Fruit fly (Drosophila melanogaster) whole organism, embryonic: ENCODE measurements around the gene thoc7.

Source experiments
- ATbp ChIP-seq: fragments of 200-800 bp; sonication (Bioruptor generic); optimal IDR thresholded peaks from 2 replicates; lab custom pipeline; 2017; ENCODE audit warnings: missing biosample characterization, mild to moderate bottlenecking, missing genetic modification characterization, missing genetic modification reagents
- Atf6 ChIP-seq: fragments of 200-800 bp; sonication (Bioruptor generic); IDR thresholded peaks from 2 replicates; pipeline ENCODE4 v1.3.6; 2022; ENCODE audit warnings: missing biosample characterization, missing genetic modification characterization
- CG10654 ChIP-seq: fragments of 200-800 bp; sonication (Bioruptor generic); optimal IDR thresholded peaks from 2 replicates; lab custom pipeline; 2016; ENCODE audit warnings: missing biosample characterization, missing genetic modification characterization
- CG13123 ChIP-seq: fragments of 200-800 bp; sonication (Bioruptor generic); optimal IDR thresholded peaks from 2 replicates; lab custom pipeline; 2016; ENCODE audit warnings: missing biosample characterization, missing genetic modification characterization
- CG13624 ChIP-seq: fragments of 200-800 bp; sonication (Bioruptor generic); optimal IDR thresholded peaks from 2 replicates; lab custom pipeline; 2016; ENCODE audit warnings: missing biosample characterization, missing genetic modification characterization
- CG14014 ChIP-seq: fragments of 200-800 bp; sonication (Bioruptor generic); IDR thresholded peaks from 2 replicates; pipeline ENCODE4 v1.3.6; 2022; ENCODE audit warnings: missing biosample characterization, missing genetic modification characterization
- CG14050 ChIP-seq: fragments of 200-800 bp; sonication (Bioruptor generic); IDR thresholded peaks from 3 replicates; pipeline ENCODE4 v1.3.6; 2022; ENCODE audit warnings: missing biosample characterization, missing genetic modification characterization
- CG14860 ChIP-seq: fragments of 200-800 bp; sonication (Bioruptor generic); IDR thresholded peaks from 3 replicates; pipeline ENCODE4 v1.3.6; 2022; ENCODE audit warnings: missing biosample characterization, missing genetic modification characterization; ENCODE audit not compliant: partially characterized antibody
- CG17359 ChIP-seq: fragments of 200-800 bp; sonication (Bioruptor generic); optimal IDR thresholded peaks from 3 replicates; lab custom pipeline; 2018; ENCODE audit warnings: missing biosample characterization, mild to moderate bottlenecking, missing genetic modification characterization, moderate library complexity
- CG18011 ChIP-seq: fragments of 200-800 bp; sonication (Bioruptor generic); optimal IDR thresholded peaks from 2 replicates; lab custom pipeline; 2017; ENCODE audit warnings: missing biosample characterization, missing genetic modification characterization, mild to moderate bottlenecking, moderate library complexity, missing genotype
- CG18599 ChIP-seq: fragments of 200-800 bp; sonication (Bioruptor generic); optimal IDR thresholded peaks from 3 replicates; lab custom pipeline; 2017; ENCODE audit warnings: missing biosample characterization, missing genetic modification characterization, mild to moderate bottlenecking, moderate library complexity, missing genetic modification reagents
- CG2129 ChIP-seq: fragments of 200-800 bp; sonication (Bioruptor generic); IDR thresholded peaks from 2 replicates; pipeline ENCODE4 v1.3.6; 2022; ENCODE audit warnings: missing biosample characterization, missing genetic modification characterization; ENCODE audit not compliant: partially characterized antibody
- CG3407 ChIP-seq: fragments of 200-800 bp; sonication (Bioruptor generic); optimal IDR thresholded peaks from 2 replicates; lab custom pipeline; 2018; ENCODE audit warnings: missing biosample characterization, mild to moderate bottlenecking, missing genetic modification characterization
- CG34376 ChIP-seq: fragments of 200-800 bp; sonication (Bioruptor generic); optimal IDR thresholded peaks from 2 replicates; lab custom pipeline; 2018; ENCODE audit warnings: missing biosample characterization, mild to moderate bottlenecking, missing genetic modification characterization
- CG3995 ChIP-seq: fragments of 200-800 bp; sonication (Bioruptor generic); optimal IDR thresholded peaks from 3 replicates; lab custom pipeline; 2016; ENCODE audit warnings: missing biosample characterization, missing genetic modification characterization
- CG5245 ChIP-seq: fragments of 200-800 bp; sonication (Bioruptor generic); optimal IDR thresholded peaks from 3 replicates; lab custom pipeline; 2016; ENCODE audit warnings: missing biosample characterization, missing genetic modification characterization
- CG7963 ChIP-seq: fragments of 200-800 bp; sonication (Bioruptor generic); IDR thresholded peaks from 3 replicates; pipeline ENCODE4 v1.3.6; 2022; ENCODE audit warnings: missing biosample characterization, missing genetic modification characterization; ENCODE audit not compliant: partially characterized antibody
- CG9437 ChIP-seq: fragments of 200-800 bp; sonication (Bioruptor generic); optimal IDR thresholded peaks from 2 replicates; lab custom pipeline; 2018; ENCODE audit warnings: missing biosample characterization, mild to moderate bottlenecking, missing genetic modification characterization
- CG9727 ChIP-seq: fragments of 200-800 bp; sonication (Bioruptor generic); optimal IDR thresholded peaks from 3 replicates; lab custom pipeline; 2017; ENCODE audit warnings: missing biosample characterization, mild to moderate bottlenecking, missing genetic modification characterization
- E2f1 ChIP-seq: fragments of 200-800 bp; sonication (Bioruptor generic); IDR thresholded peaks from 2 replicates; pipeline ENCODE4 v1.3.6; 2022; ENCODE audit warnings: missing biosample characterization, missing genetic modification characterization
- E2f2 ChIP-seq: fragments of 200-800 bp; sonication (Bioruptor generic); IDR thresholded peaks from 2 replicates; pipeline ENCODE4 v1.3.6; 2022; ENCODE audit warnings: missing biosample characterization, missing genetic modification characterization
- HLH54F ChIP-seq: fragments of 200-800 bp; sonication (Bioruptor generic); optimal IDR thresholded peaks from 3 replicates; lab custom pipeline; 2016; ENCODE audit warnings: missing biosample characterization, missing genetic modification characterization
- Hmr ChIP-seq: fragments of 200-800 bp; sonication (Bioruptor generic); optimal IDR thresholded peaks from 3 replicates; lab custom pipeline; 2017; ENCODE audit warnings: mild to moderate bottlenecking, missing biosample characterization, missing genetic modification reagents, missing genetic modification characterization
- NC2α ChIP-seq: fragments of 200-800 bp; sonication (Bioruptor generic); optimal IDR thresholded peaks from 2 replicates; lab custom pipeline; 2016; ENCODE audit warnings: missing biosample characterization, missing genetic modification characterization
- NK7.1 ChIP-seq: fragments of 200-800 bp; sonication (Bioruptor generic); optimal IDR thresholded peaks from 3 replicates; lab custom pipeline; 2016; ENCODE audit warnings: missing biosample characterization, missing genetic modification characterization
- Nf-YA ChIP-seq: fragments of 200-800 bp; sonication (Bioruptor generic); IDR thresholded peaks from 2 replicates; pipeline ENCODE4 v1.3.6; 2022; ENCODE audit warnings: missing biosample characterization, missing genetic modification characterization
- Opbp ChIP-seq: fragments of 200-800 bp; sonication (Bioruptor generic); IDR thresholded peaks from 3 replicates; pipeline ENCODE4 v1.3.6; 2022; ENCODE audit warnings: missing biosample characterization, missing genetic modification characterization; ENCODE audit not compliant: partially characterized antibody
- Poxn ChIP-seq: fragments of 200-800 bp; sonication (Bioruptor generic); IDR thresholded peaks from 2 replicates; pipeline ENCODE4 v1.3.6; 2022; ENCODE audit warnings: missing biosample characterization, missing genetic modification characterization
- Six4 ChIP-seq: fragments of 200-800 bp; sonication (Bioruptor generic); optimal IDR thresholded peaks from 2 replicates; lab custom pipeline; 2016; ENCODE audit warnings: missing biosample characterization, missing genetic modification characterization
- Sox102F ChIP-seq: fragments of 200-800 bp; sonication (Bioruptor generic); optimal IDR thresholded peaks from 2 replicates; lab custom pipeline; 2018; ENCODE audit warnings: missing biosample characterization, mild to moderate bottlenecking, missing genetic modification characterization, moderate library complexity
- Trl ChIP-seq, 3 experiments: fragments of >200 bp in 2 of 3; fragments of 200-800 bp in 1 of 3; sonication (Bioruptor generic) in 1 of 3; optimal IDR thresholded peaks; 2 replicates in 1 of 3; 3 replicates in 2 of 3; lab custom pipeline; 2016 to 2017; ENCODE audit warnings: missing biosample characterization in 1 of 3, missing genetic modification characterization in 1 of 3
- Vsx1 ChIP-seq: fragments of 200-800 bp; sonication (Bioruptor generic); optimal IDR thresholded peaks from 2 replicates; lab custom pipeline; 2017; ENCODE audit warnings: missing biosample characterization, mild to moderate bottlenecking, missing genetic modification characterization, missing genetic modification reagents
- Xrp1 ChIP-seq: fragments of 200-800 bp; sonication (Bioruptor generic); IDR thresholded peaks from 2 replicates; pipeline ENCODE4 v1.3.6; 2022; ENCODE audit warnings: missing biosample characterization, missing genetic modification characterization
- abd-A ChIP-seq: fragments of 200-800 bp; sonication (Bioruptor generic); optimal IDR thresholded peaks from 3 replicates; lab custom pipeline; 2019; ENCODE audit warnings: missing biosample characterization, mild to moderate bottlenecking, missing genetic modification characterization, moderate library complexity
- al ChIP-seq: fragments of 200-800 bp; sonication (Bioruptor generic); IDR thresholded peaks from 2 replicates; pipeline ENCODE4 v1.3.6; 2022; ENCODE audit warnings: missing biosample characterization, missing genetic modification characterization
- cas ChIP-seq: fragments of 200-800 bp; sonication (Bioruptor generic); IDR thresholded peaks from 2 replicates; pipeline ENCODE4 v1.3.6; 2022; ENCODE audit warnings: missing biosample characterization, missing genetic modification characterization
- cato ChIP-seq: fragments of 200-800 bp; sonication (Bioruptor generic); optimal IDR thresholded peaks from 2 replicates; lab custom pipeline; 2016; ENCODE audit warnings: missing biosample characterization, missing genetic modification characterization, borderline replicate concordance
- dati ChIP-seq: fragments of 200-800 bp; sonication (Bioruptor generic); IDR thresholded peaks from 2 replicates; pipeline ENCODE4 v1.3.6; 2022; ENCODE audit warnings: missing biosample characterization, missing genetic modification characterization
- dimm ChIP-seq: fragments of 200-800 bp; sonication (Bioruptor generic); IDR thresholded peaks from 2 replicates; pipeline ENCODE4 v1.3.6; 2022; ENCODE audit warnings: missing biosample characterization, missing genetic modification characterization
- dm ChIP-seq: fragments of 200-800 bp; sonication (Bioruptor generic); optimal IDR thresholded peaks from 3 replicates; lab custom pipeline; 2016; ENCODE audit warnings: missing biosample characterization, missing genetic modification characterization
- dmrt99B ChIP-seq: fragments of 200-800 bp; sonication (Bioruptor generic); optimal IDR thresholded peaks from 2 replicates; lab custom pipeline; 2018; ENCODE audit warnings: missing biosample characterization, mild to moderate bottlenecking, missing genetic modification characterization, moderate library complexity
- dpn ChIP-seq, 2 experiments: fragments of 200-800 bp; sonication (Bioruptor generic); optimal IDR thresholded peaks; 3 replicates each; lab custom pipeline; 2016; ENCODE audit warnings: missing biosample characterization in 2 of 2, missing genetic modification characterization in 2 of 2
- fd3F ChIP-seq: fragments of 200-800 bp; sonication (Bioruptor generic); optimal IDR thresholded peaks from 2 replicates; lab custom pipeline; 2018; ENCODE audit warnings: missing biosample characterization, mild to moderate bottlenecking, missing genetic modification characterization, moderate library complexity
- fd64A ChIP-seq: fragments of 200-800 bp; sonication (Bioruptor generic); optimal IDR thresholded peaks from 3 replicates; lab custom pipeline; 2018; ENCODE audit warnings: missing biosample characterization, mild to moderate bottlenecking, missing genetic modification characterization
- ftz-f1 ChIP-seq: fragments of 200-800 bp; sonication (Bioruptor generic); optimal IDR thresholded peaks from 2 replicates; lab custom pipeline; 2016; ENCODE audit warnings: missing biosample characterization, missing genetic modification characterization
- fu2 ChIP-seq: fragments of 200-800 bp; sonication (Bioruptor generic); optimal IDR thresholded peaks from 2 replicates; lab custom pipeline; 2016; ENCODE audit warnings: missing biosample characterization, missing genetic modification characterization
- jumu ChIP-seq: fragments of 200-800 bp; sonication (Bioruptor generic); optimal IDR thresholded peaks from 3 replicates; lab custom pipeline; 2016; ENCODE audit warnings: missing biosample characterization, missing genetic modification characterization
- twi ChIP-seq: fragments of 200-800 bp; optimal IDR thresholded peaks from 2 replicates; lab custom pipeline; 2019; ENCODE audit warnings: missing biosample characterization, mild to moderate bottlenecking, missing genetic modification characterization, moderate library complexity
- tx ChIP-seq: fragments of 200-800 bp; sonication (Bioruptor generic); optimal IDR thresholded peaks from 2 replicates; lab custom pipeline; 2016; ENCODE audit warnings: missing biosample characterization, missing genetic modification characterization
- z ChIP-seq: fragments of 200-800 bp; sonication (Bioruptor generic); IDR thresholded peaks from 3 replicates; pipeline ENCODE4 v1.3.6; 2022; ENCODE audit warnings: missing biosample characterization, missing genetic modification characterization

Gene thoc7

DNA sequence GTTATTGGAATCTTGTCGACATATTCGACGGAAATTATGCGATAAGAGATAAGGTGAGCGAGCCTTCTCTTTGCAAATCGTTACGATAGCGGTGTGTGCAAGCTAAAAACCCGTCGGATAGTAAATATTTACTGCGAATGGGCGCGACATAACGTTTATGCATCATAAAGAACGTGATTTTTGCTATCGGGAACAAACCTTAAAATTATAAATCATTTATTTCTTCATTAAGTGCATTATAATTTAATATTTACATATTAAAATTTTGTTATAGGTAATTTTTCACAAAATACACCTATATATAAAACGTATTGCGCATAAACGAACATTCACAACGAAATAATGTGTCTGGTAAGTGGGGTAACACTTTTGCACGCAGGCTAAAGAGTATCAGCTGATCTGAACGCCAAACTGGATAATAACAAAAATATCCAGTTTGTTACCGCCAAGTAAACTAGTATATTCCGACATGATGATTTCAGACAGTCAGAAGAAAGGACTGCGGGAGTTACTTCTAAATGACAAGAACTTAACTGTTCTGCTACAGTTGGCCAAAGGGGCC lies 6.7 kb downstream of the thoc7 start, which contains the start of the genes Gk1 and CG13876 (continued):
- peak; percentile 87 for TF ChIP-seq fd64A
- peak; percentile 78 for TF ChIP-seq cato (GFP tag; lab: Kevin White, UChicago)
- TF ChIP-seq CG2129 = no peak
- no peak for TF ChIP-seq tx (GFP tag; lab: Kevin White, UChicago)
- TF ChIP-seq Atf6 (GFP tag; lab: Robert Waterston, UW) = peak; percentile 97
- no peak for TF ChIP-seq abd-A
- TF ChIP-seq z (GFP tag; lab: Robert Waterston, UW) = 0 out of 3 replicates have a peak, but pooled peaks have one; percentile 36
- TF ChIP-seq Opbp = no peak
- peak; percentile 88 for TF ChIP-seq twi
- TF ChIP-seq CG13624 (GFP tag; lab: Kevin White, UChicago) = peak; percentile 58
- no peak for TF ChIP-seq NC2α (GFP tag; lab: Kevin White, UChicago)
- TF ChIP-seq Six4 (GFP tag; lab: Kevin White, UChicago) = peak; percentile 86
- peak; percentile 89 for TF ChIP-seq Nf-YA (GFP tag; lab: Robert Waterston, UW)
- TF ChIP-seq jumu (GFP tag; lab: Kevin White, UChicago) = no peak
- peak; percentile 97 for TF ChIP-seq CG9727 (GFP tag; lab: Kevin White, UChicago)
- peak; percentile 97 for TF ChIP-seq Sox102F (GFP tag; lab: Kevin White, UChicago)
- peak; percentile 88 for TF ChIP-seq ATbp (GFP tag; lab: Kevin White, UChicago)
- peak; percentile 57; the same call in 1 of the 2 replicates for TF ChIP-seq dati
- peak; percentile 83 for TF ChIP-seq cas
- TF ChIP-seq CG3995 = peak; percentile 79
- TF ChIP-seq fd3F = peak; percentile 93
- peak; percentile 96 for TF ChIP-seq CG14014 (GFP tag; lab: Robert Waterston, UW)
- TF ChIP-seq ftz-f1 = no peak
- peak; percentile 80 for TF ChIP-seq CG18011 (GFP tag; lab: Kevin White, UChicago)
- peak; percentile 97 for TF ChIP-seq CG18599
- TF ChIP-seq CG7963 = no peak
- peak; percentile 97 for TF ChIP-seq Xrp1 (GFP tag; lab: Robert Waterston, UW)
- no peak for TF ChIP-seq dm (GFP tag; lab: Kevin White, UChicago)
- peak; percentile 93 for TF ChIP-seq E2f1 (GFP tag; lab: Robert Waterston, UW)
- TF ChIP-seq dmrt99B (tag; lab: Kevin White, UChicago) = peak; percentile 96
- TF ChIP-seq Poxn = peak; percentile 64; the same call in 1 of the 2 replicates
- TF ChIP-seq al (GFP tag; lab: Robert Waterston, UW) = peak; percentile 89
- peak; percentile 93 for TF ChIP-seq CG9437
- TF ChIP-seq CG13123 (GFP tag; lab: Kevin White, UChicago) = peak; percentile 86
- TF ChIP-seq dpn (GFP tag; optimal IDR thresholded peaks at IDR 0.05; lab: Kevin White, UChicago) = peak; percentile 68 to 91
- TF ChIP-seq CG17359 (tag; lab: Kevin White, UChicago) = peak; percentile 96
- TF ChIP-seq Hmr = peak; percentile 98
- peak; percentile 57 for TF ChIP-seq fu2 (GFP tag; lab: Kevin White, UChicago)
- TF ChIP-seq E2f2 (GFP tag; lab: Robert Waterston, UW) = peak; percentile 77
- no peak for TF ChIP-seq HLH54F (GFP tag; lab: Kevin White, UChicago)
- TF ChIP-seq CG10654 (GFP tag; lab: Kevin White, UChicago) = peak; percentile 90
- TF ChIP-seq CG34376 (GFP tag; lab: Kevin White, UChicago) = peak; percentile 98
- no peak for TF ChIP-seq CG14860
- TF ChIP-seq Vsx1 (GFP tag; lab: Kevin White, UChicago) = no peak
- TF ChIP-seq dimm (GFP tag; lab: Robert Waterston, UW) = peak; percentile 82
- TF ChIP-seq CG3407 (GFP tag; lab: Kevin White, UChicago) = peak; percentile 87
- peak; percentile 95 for TF ChIP-seq CG14050 (GFP tag; lab: Robert Waterston, UW)
- TF ChIP-seq NK7.1 (GFP tag; lab: Kevin White, UChicago) = no peak
- peak; percentile 81 for TF ChIP-seq CG5245 (GFP tag; lab: Kevin White, UChicago)
- peak in 1 of 2 experiments; percentile 9 for TF ChIP-seq Trl (optimal IDR thresholded peaks at IDR 0.05; lab: Kevin White, UChicago)
- TF ChIP-seq Trl (GFP tag; optimal IDR thresholded peaks at IDR 0.05; lab: Kevin White, UChicago) = peak; percentile 5
